Worm (Caenorhabditis elegans): Measurements from ENCODE around the gene T23G4.127.

DNA sequence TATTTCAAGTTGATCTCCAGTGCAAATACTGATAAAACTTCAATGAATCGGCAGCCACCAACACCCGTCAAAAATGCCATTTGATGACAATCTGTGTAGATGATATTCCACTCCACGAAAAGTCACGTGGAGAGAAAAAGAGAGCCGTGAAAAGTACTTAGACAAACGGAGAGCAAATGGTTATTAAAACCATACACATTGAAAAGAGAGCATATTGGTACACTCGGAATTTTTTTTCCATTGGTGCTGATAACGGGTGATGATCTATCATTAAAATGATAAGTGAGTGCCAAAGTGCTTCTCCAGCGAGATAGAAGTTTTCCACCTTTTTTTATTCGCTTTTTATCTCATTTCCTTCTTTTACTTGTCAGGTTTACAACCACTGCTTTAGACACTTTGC lies 26.7 kb upstream of the T23G4.127 start:
- no peak for TF ChIP-seq sea-2 (GFP tag; IDR thresholded peaks at IDR 0.05)
- no peak for TF ChIP-seq ztf-3 (GFP tag; optimal IDR thresholded peaks at IDR 0.05)
- no peak for TF ChIP-seq unc-62 (GFP tag; optimal IDR thresholded peaks at IDR 0.05)
- TF ChIP-seq atf-7 (tag; optimal IDR thresholded peaks at IDR 0.05): no peak
- peak; percentile 19 for TF ChIP-seq nhr-90 (tag; optimal IDR thresholded peaks at IDR 0.05)
- TF ChIP-seq cebp-1 (GFP tag; IDR thresholded peaks at IDR 0.05): no peak
- TF ChIP-seq cebp-1 (tag; optimal IDR thresholded peaks at IDR 0.05): no peak
- no peak for TF ChIP-seq madf-3 (GFP tag; IDR thresholded peaks at IDR 0.05)
- TF ChIP-seq madf-8 (GFP tag; conservative IDR thresholded peaks at IDR 0.05): no peak
- peak; percentile 52 for TF ChIP-seq ets-4 (GFP tag; optimal IDR thresholded peaks at IDR 0.05)
- TF ChIP-seq snpc-4 (GFP tag; optimal IDR thresholded peaks at IDR 0.05): no peak
- TF ChIP-seq snpc-4 (tag; optimal IDR thresholded peaks at IDR 0.05): peak in 2 of 4 experiments; percentile 16 to 18
- TF ChIP-seq hmg-1.2 (GFP tag; IDR thresholded peaks at IDR 0.05): no peak

Measured in whole organism, young adult.